Worm (Caenorhabditis elegans) whole organism, L2 larva: ENCODE results near the gene agt-2.

Experiments used
- ama-1 ChIP-seq: fragments of 150-350 bp; optimal IDR thresholded peaks from 2 replicates; lab custom pipeline; 2018; ENCODE audit warnings: inconsistent platforms
- lin-13 ChIP-seq: fragments of 150-350 bp; optimal IDR thresholded peaks from 2 replicates; lab custom pipeline; 2014; ENCODE audit warnings: missing biosample characterization, missing genetic modification reagents, missing genetic modification characterization
- lin-39 ChIP-seq: fragments of 150-350 bp; optimal IDR thresholded peaks from 2 replicates; lab custom pipeline; 2014; ENCODE audit warnings: missing biosample characterization, missing genetic modification reagents, missing genetic modification characterization
- lsy-2 ChIP-seq, 2 experiments: fragments of 150-350 bp in 1 of 2; sonication (generic microtip) in 1 of 2; optimal IDR thresholded peaks; 2 replicates each; lab custom pipeline; 2014 to 2017; ENCODE audit warnings: missing biosample characterization in 2 of 2, missing genetic modification characterization in 2 of 2
- nhr-11 ChIP-seq: fragments of 150-350 bp; optimal IDR thresholded peaks from 2 replicates; lab custom pipeline; 2014; ENCODE audit warnings: missing biosample characterization, missing genetic modification characterization
- nhr-237 ChIP-seq: fragments of 150-350 bp; optimal IDR thresholded peaks from 2 replicates; lab custom pipeline; 2014; ENCODE audit warnings: missing biosample characterization, missing genetic modification characterization
- nhr-6 ChIP-seq: fragments of 150-350 bp; optimal IDR thresholded peaks from 2 replicates; lab custom pipeline; 2014; ENCODE audit warnings: missing biosample characterization, missing genetic modification characterization
- snpc-4 ChIP-seq: fragments of 150-350 bp; optimal IDR thresholded peaks from 2 replicates; lab custom pipeline; 2014; ENCODE audit warnings: missing biosample characterization, missing genetic modification characterization
- unc-62 ChIP-seq: fragments of 150-350 bp; optimal IDR thresholded peaks from 2 replicates; lab custom pipeline; 2014; ENCODE audit warnings: missing biosample characterization, missing genetic modification reagents, missing genetic modification characterization
- zag-1 ChIP-seq: fragments of 150-350 bp; optimal IDR thresholded peaks from 2 replicates; lab custom pipeline; 2014; ENCODE audit warnings: missing biosample characterization, missing genetic modification characterization

ce11 chrII:5389831-5390323 is 16.2 kb upstream of the agt-2 start, which contains the start of gene ndx-6:
- TF ChIP-seq ama-1 (lab: Kevin White, UChicago): peak; percentile 62
- no peak for TF ChIP-seq nhr-237 (tag; lab: Kevin White, UChicago)
- no peak for TF ChIP-seq unc-62 (GFP tag; lab: Kevin White, UChicago)
- peak; percentile 83 for TF ChIP-seq lin-13 (GFP tag; lab: Kevin White, UChicago)
- peak; percentile 35 for TF ChIP-seq zag-1 (tag; lab: Kevin White, UChicago)
- no peak for TF ChIP-seq nhr-11
- TF ChIP-seq lsy-2 (tag; optimal IDR thresholded peaks at IDR 0.05; lab: Kevin White, UChicago): peak; percentile 79 to 93
- peak; percentile 79 for TF ChIP-seq nhr-6 (tag; lab: Kevin White, UChicago)
- no peak for TF ChIP-seq lin-39
- peak; percentile 80 for TF ChIP-seq snpc-4 (tag; lab: Kevin White, UChicago)
